Fruit fly (Drosophila melanogaster) whole organism, embryonic: ENCODE measurements around the gene Nct.

ENCODE experiments used
- CG10147 ChIP-seq: fragments of 200-800 bp; sonication (Bioruptor generic); optimal IDR thresholded peaks from 2 replicates; lab custom pipeline; 2019; ENCODE audit warnings: missing biosample characterization, mild to moderate bottlenecking, missing genetic modification characterization, moderate library complexity
- CG10366 ChIP-seq: fragments of 200-800 bp; sonication (Bioruptor generic); IDR thresholded peaks from 2 replicates; pipeline ENCODE4 v1.3.6; 2022; ENCODE audit warnings: missing biosample characterization, missing genetic modification characterization
- CG10462 ChIP-seq: fragments of 200-800 bp; sonication (Bioruptor generic); optimal IDR thresholded peaks from 2 replicates; lab custom pipeline; 2016; ENCODE audit warnings: missing biosample characterization, missing genetic modification characterization
- CG11398 ChIP-seq: fragments of 200-800 bp; sonication (Bioruptor generic); optimal IDR thresholded peaks from 2 replicates; lab custom pipeline; 2016; ENCODE audit warnings: missing biosample characterization, missing genetic modification characterization
- CG11560 ChIP-seq: fragments of 200-800 bp; sonication (Bioruptor generic); IDR thresholded peaks from 3 replicates; pipeline ENCODE4 v1.3.6; 2022; ENCODE audit warnings: missing biosample characterization, missing genetic modification characterization
- CG12155 ChIP-seq: fragments of 200-800 bp; sonication (Bioruptor generic); optimal IDR thresholded peaks from 3 replicates; lab custom pipeline; 2016; ENCODE audit warnings: missing biosample characterization, missing genetic modification characterization
- CG14710 ChIP-seq: fragments of 200-800 bp; sonication (Bioruptor generic); optimal IDR thresholded peaks from 3 replicates; lab custom pipeline; 2019; ENCODE audit warnings: missing biosample characterization, mild to moderate bottlenecking, missing genetic modification characterization, moderate library complexity
- CG15601 ChIP-seq: fragments of 200-800 bp; sonication (Bioruptor generic); optimal IDR thresholded peaks from 3 replicates; lab custom pipeline; 2019; ENCODE audit warnings: missing biosample characterization, mild to moderate bottlenecking, missing genetic modification characterization, moderate library complexity
- CG17361 ChIP-seq: fragments of 200-800 bp; sonication (Bioruptor generic); IDR thresholded peaks from 3 replicates; pipeline ENCODE4 v1.3.6; 2022; ENCODE audit warnings: missing biosample characterization, missing genetic modification characterization
- CG17568 ChIP-seq: fragments of 200-800 bp; sonication (Bioruptor generic); optimal IDR thresholded peaks from 2 replicates; lab custom pipeline; 2018; ENCODE audit warnings: missing biosample characterization, mild to moderate bottlenecking, missing genetic modification characterization, moderate library complexity
- CG17829 ChIP-seq: fragments of 200-800 bp; optimal IDR thresholded peaks from 2 replicates; lab custom pipeline; 2019; ENCODE audit warnings: missing biosample characterization, mild to moderate bottlenecking, missing genetic modification characterization, moderate library complexity
- CG1792 ChIP-seq: fragments of 200-800 bp; sonication (Bioruptor generic); optimal IDR thresholded peaks from 2 replicates; lab custom pipeline; 2016; ENCODE audit warnings: missing biosample characterization, missing genetic modification characterization
- CG1832 ChIP-seq: fragments of 200-800 bp; sonication (Bioruptor generic); optimal IDR thresholded peaks from 2 replicates; lab custom pipeline; 2017; ENCODE audit warnings: missing biosample characterization, mild to moderate bottlenecking, missing genetic modification characterization, inconsistent platforms
- CG30431 ChIP-seq: fragments of 200-800 bp; sonication (Bioruptor generic); optimal IDR thresholded peaks from 2 replicates; lab custom pipeline; 2017; ENCODE audit warnings: missing biosample characterization, missing genetic modification characterization
- CG31388 ChIP-seq: fragments of 200-800 bp; sonication (Bioruptor generic); optimal IDR thresholded peaks from 2 replicates; lab custom pipeline; 2016; ENCODE audit warnings: missing biosample characterization, missing genetic modification characterization
- CG4707 ChIP-seq: fragments of 200-800 bp; sonication (Bioruptor generic); optimal IDR thresholded peaks from 2 replicates; lab custom pipeline; 2018; ENCODE audit warnings: missing biosample characterization, mild to moderate bottlenecking, missing genetic modification characterization, moderate library complexity
- CG4854 ChIP-seq: fragments of 200-800 bp; sonication (Bioruptor generic); optimal IDR thresholded peaks from 2 replicates; lab custom pipeline; 2016; ENCODE audit warnings: missing biosample characterization, missing genetic modification characterization, inconsistent platforms
- CG5180 ChIP-seq: fragments of 200-800 bp; sonication (Bioruptor generic); optimal IDR thresholded peaks from 3 replicates; lab custom pipeline; 2017; ENCODE audit warnings: missing biosample characterization, missing genetic modification characterization, mild to moderate bottlenecking, moderate library complexity, missing genetic modification reagents
- CG7963 ChIP-seq: fragments of 200-800 bp; sonication (Bioruptor generic); IDR thresholded peaks from 3 replicates; pipeline ENCODE4 v1.3.6; 2022; ENCODE audit warnings: missing biosample characterization, missing genetic modification characterization; ENCODE audit not compliant: partially characterized antibody
- CG8944 ChIP-seq: fragments of 200-800 bp; sonication (Bioruptor generic); optimal IDR thresholded peaks from 3 replicates; lab custom pipeline; 2016; ENCODE audit warnings: missing biosample characterization, missing genetic modification characterization
- D ChIP-seq, 2 experiments: fragments of 200-800 bp in 1 of 2; fragments of >200 bp in 1 of 2; sonication (Bioruptor generic) in 1 of 2; optimal IDR thresholded peaks; 2 replicates in 1 of 2; 3 replicates in 1 of 2; lab custom pipeline; 2017; ENCODE audit warnings: mild to moderate bottlenecking in 1 of 2, missing biosample characterization in 1 of 2, missing genetic modification characterization in 1 of 2, missing genetic modification reagents in 1 of 2
- Dad ChIP-seq: fragments of 200-800 bp; sonication (Bioruptor generic); optimal IDR thresholded peaks from 3 replicates; lab custom pipeline; 2016; ENCODE audit warnings: missing biosample characterization, missing genetic modification characterization
- Dip3 ChIP-seq: fragments of 200-800 bp; sonication (Bioruptor generic); optimal IDR thresholded peaks from 3 replicates; lab custom pipeline; 2016; ENCODE audit warnings: missing biosample characterization, missing genetic modification characterization
- Ets97D ChIP-seq: fragments of 200-800 bp; sonication (Bioruptor generic); optimal IDR thresholded peaks from 3 replicates; lab custom pipeline; 2016; ENCODE audit warnings: missing biosample characterization, missing genetic modification characterization
- GATAe ChIP-seq: fragments of 200-800 bp; sonication (Bioruptor generic); conservative IDR thresholded peaks from 2 replicates; pipeline ENCODE4 v1.3.6; 2022; ENCODE audit warnings: missing biosample characterization, missing genetic modification characterization
- Hmr ChIP-seq: fragments of 200-800 bp; sonication (Bioruptor generic); optimal IDR thresholded peaks from 3 replicates; lab custom pipeline; 2017; ENCODE audit warnings: mild to moderate bottlenecking, missing biosample characterization, missing genetic modification reagents, missing genetic modification characterization
- Lim3 ChIP-seq: fragments of 200-800 bp; sonication (Bioruptor generic); IDR thresholded peaks from 2 replicates; pipeline ENCODE4 v1.3.6; 2022; ENCODE audit warnings: missing biosample characterization, missing genetic modification characterization
- Mrtf ChIP-seq: fragments of 200-800 bp; sonication (Bioruptor generic); IDR thresholded peaks from 3 replicates; pipeline ENCODE4 v1.3.6; 2022; ENCODE audit warnings: missing biosample characterization, missing genetic modification characterization
- NK7.1 ChIP-seq: fragments of 200-800 bp; sonication (Bioruptor generic); optimal IDR thresholded peaks from 3 replicates; lab custom pipeline; 2016; ENCODE audit warnings: missing biosample characterization, missing genetic modification characterization
- Optix ChIP-seq: fragments of 200-800 bp; sonication (Bioruptor generic); IDR thresholded peaks from 3 replicates; pipeline ENCODE4 v1.3.6; 2022; ENCODE audit warnings: missing biosample characterization, missing genetic modification characterization
- Xrp1 ChIP-seq: fragments of 200-800 bp; sonication (Bioruptor generic); IDR thresholded peaks from 2 replicates; pipeline ENCODE4 v1.3.6; 2022; ENCODE audit warnings: missing biosample characterization, missing genetic modification characterization
- YL-1 ChIP-seq: fragments of 200-800 bp; sonication (Bioruptor generic); optimal IDR thresholded peaks from 3 replicates; lab custom pipeline; 2017; ENCODE audit warnings: missing biosample characterization, mild to moderate bottlenecking, missing genetic modification characterization
- caup ChIP-seq: fragments of 200-800 bp; sonication (Bioruptor generic); optimal IDR thresholded peaks from 3 replicates; lab custom pipeline; 2017; ENCODE audit warnings: missing biosample characterization, mild to moderate bottlenecking, missing genetic modification characterization, moderate library complexity; ENCODE audit not compliant: severe bottlenecking
- dati ChIP-seq: fragments of 200-800 bp; sonication (Bioruptor generic); IDR thresholded peaks from 2 replicates; pipeline ENCODE4 v1.3.6; 2022; ENCODE audit warnings: missing biosample characterization, missing genetic modification characterization
- dysf ChIP-seq: fragments of 200-800 bp; sonication (Bioruptor generic); IDR thresholded peaks from 3 replicates; pipeline ENCODE4 v1.3.6; 2022; ENCODE audit warnings: missing biosample characterization, missing genetic modification characterization
- fd3F ChIP-seq: fragments of 200-800 bp; sonication (Bioruptor generic); optimal IDR thresholded peaks from 2 replicates; lab custom pipeline; 2018; ENCODE audit warnings: missing biosample characterization, mild to moderate bottlenecking, missing genetic modification characterization, moderate library complexity
- fd64A ChIP-seq: fragments of 200-800 bp; sonication (Bioruptor generic); optimal IDR thresholded peaks from 3 replicates; lab custom pipeline; 2018; ENCODE audit warnings: missing biosample characterization, mild to moderate bottlenecking, missing genetic modification characterization
- fu2 ChIP-seq: fragments of 200-800 bp; sonication (Bioruptor generic); optimal IDR thresholded peaks from 2 replicates; lab custom pipeline; 2016; ENCODE audit warnings: missing biosample characterization, missing genetic modification characterization
- gro ChIP-seq: fragments of 200-800 bp; sonication (Bioruptor generic); optimal IDR thresholded peaks from 2 replicates; lab custom pipeline; 2016; ENCODE audit warnings: missing biosample characterization, missing genetic modification characterization
- kah ChIP-seq: fragments of 200-800 bp; sonication (Bioruptor generic); optimal IDR thresholded peaks from 2 replicates; lab custom pipeline; 2018; ENCODE audit warnings: missing biosample characterization, mild to moderate bottlenecking, missing genetic modification characterization
- kay ChIP-seq: fragments of 200-800 bp; sonication (Bioruptor generic); optimal IDR thresholded peaks from 2 replicates; lab custom pipeline; 2016; ENCODE audit warnings: missing biosample characterization, missing genetic modification characterization
- mld ChIP-seq: fragments of 200-800 bp; sonication (Bioruptor generic); IDR thresholded peaks from 3 replicates; pipeline ENCODE4 v1.3.6; 2022; ENCODE audit warnings: missing biosample characterization, missing genetic modification characterization; ENCODE audit not compliant: partially characterized antibody
- pfk ChIP-seq: fragments of 200-800 bp; sonication (Bioruptor generic); optimal IDR thresholded peaks from 2 replicates; lab custom pipeline; 2018; ENCODE audit warnings: missing biosample characterization, mild to moderate bottlenecking, missing genetic modification characterization, moderate library complexity
- pho ChIP-seq: fragments of 200-800 bp; sonication (Bioruptor generic); optimal IDR thresholded peaks from 2 replicates; lab custom pipeline; 2016; ENCODE audit warnings: missing biosample characterization, missing genetic modification characterization
- psq ChIP-seq: fragments of 200-800 bp; sonication (Bioruptor generic); optimal IDR thresholded peaks from 2 replicates; lab custom pipeline; 2017; ENCODE audit warnings: missing biosample characterization, missing genetic modification characterization
- seq ChIP-seq: fragments of 200-800 bp; sonication (Bioruptor generic); IDR thresholded peaks from 2 replicates; pipeline ENCODE4 v1.3.6; 2022; ENCODE audit warnings: missing biosample characterization, missing genetic modification characterization
- trh ChIP-seq: fragments of 200-800 bp; sonication (Bioruptor generic); optimal IDR thresholded peaks from 2 replicates; lab custom pipeline; 2016; ENCODE audit warnings: missing biosample characterization, missing genetic modification characterization
- vvl ChIP-seq: fragments of 200-800 bp; sonication (Bioruptor generic); IDR thresholded peaks from 2 replicates; pipeline ENCODE4 v1.3.6; 2022; ENCODE audit warnings: missing biosample characterization, missing genetic modification characterization

Gene Nct

DNA sequence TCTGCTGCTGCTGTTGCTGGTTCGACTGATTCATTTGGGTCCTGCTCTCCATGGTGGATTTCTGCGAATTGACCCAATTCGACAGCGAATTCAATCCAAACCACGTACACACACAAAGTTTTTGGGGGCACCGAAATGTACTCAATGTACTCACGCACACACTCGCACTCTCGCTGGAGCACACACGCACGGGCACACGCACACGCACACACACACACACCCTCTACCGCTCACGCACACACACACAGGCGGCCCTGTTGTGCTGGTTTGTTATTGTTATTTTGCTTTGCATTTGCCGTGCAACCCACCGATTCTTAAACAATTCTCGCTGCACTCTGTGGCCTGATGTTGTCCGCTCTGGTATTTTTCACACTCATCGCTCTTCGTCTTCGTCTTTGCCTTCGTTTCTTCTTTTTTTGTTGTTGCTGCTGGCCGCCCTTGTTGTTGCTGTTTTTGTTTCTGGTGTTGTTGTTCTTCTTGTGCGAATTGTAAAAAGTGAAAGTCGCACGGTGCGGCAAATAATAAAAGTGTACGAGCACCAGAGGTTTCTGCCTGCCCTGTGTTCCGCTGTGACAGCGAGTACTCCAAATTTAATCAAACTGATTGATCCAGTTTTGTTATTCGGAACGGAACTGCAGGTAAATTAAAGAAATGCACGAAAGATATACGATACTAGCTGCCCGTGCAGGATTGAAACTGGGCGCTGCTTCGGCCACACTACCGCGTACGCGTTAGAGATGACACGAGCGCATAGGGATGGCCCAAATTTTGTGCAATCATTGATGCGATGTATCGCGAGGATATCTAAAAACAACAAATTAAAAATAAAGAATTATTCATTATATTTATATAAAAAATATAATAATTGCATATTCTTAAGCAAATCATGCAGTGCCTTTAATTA is 24.8 kb downstream of the Nct start, which contains the start of gene CG3744 (continued):
- TF ChIP-seq psq (GFP tag; lab: Kevin White, UChicago) (peak; percentile 70), CG5180 (GFP tag; lab: Kevin White, UChicago) (no peak), CG17361 (GFP tag; lab: Robert Waterston, UW) (peak; percentile 92), pfk (peak; percentile 56), CG8944 (GFP tag; lab: Kevin White, UChicago) (peak; percentile 69), seq (GFP tag; lab: Robert Waterston, UW) (peak; percentile 82), trh (GFP tag; lab: Kevin White, UChicago) (peak; percentile 76), YL-1 (GFP tag; lab: Kevin White, UChicago) (peak; percentile 50), Xrp1 (GFP tag; lab: Robert Waterston, UW) (peak; percentile 95), kah (GFP tag; lab: Kevin White, UChicago) (no peak), Dad (GFP tag; lab: Kevin White, UChicago) (peak; percentile 63), Dip3 (GFP tag; lab: Kevin White, UChicago) (peak; percentile 72), CG4854 (GFP tag; lab: Kevin White, UChicago) (no peak), NK7.1 (GFP tag; lab: Kevin White, UChicago) (peak; percentile 24), dati (GFP tag; lab: Robert Waterston, UW) (peak; percentile 71; the same call in 1 of the 2 replicates), CG12155 (GFP tag; lab: Kevin White, UChicago) (peak; percentile 87), CG11398 (GFP tag; lab: Kevin White, UChicago) (peak; percentile 27), caup (GFP tag; lab: Kevin White, UChicago) (peak; percentile 93), CG17568 (GFP tag; lab: Kevin White, UChicago) (no peak), CG4707 (GFP tag; lab: Kevin White, UChicago) (peak; percentile 11), CG10147 (peak; percentile 85), fu2 (GFP tag; lab: Kevin White, UChicago) (peak; percentile 78), Mrtf (peak; percentile 94), CG14710 (tag; lab: Kevin White, UChicago) (no peak), CG1832 (GFP tag; lab: Kevin White, UChicago) (no peak), CG17829 (tag; lab: Kevin White, UChicago) (peak; percentile 91), CG7963 (GFP tag; lab: Robert Waterston, UW) (peak; percentile 93), pho (GFP tag; lab: Kevin White, UChicago) (peak; percentile 58), GATAe (GFP tag; lab: Robert Waterston, UW) (peak; percentile 77), Lim3 (GFP tag; lab: Robert Waterston, UW) (peak; percentile 70), dysf (GFP tag; lab: Robert Waterston, UW) (peak; percentile 94), Ets97D (peak; percentile 60), D (optimal IDR thresholded peaks at IDR 0.05; lab: Kevin White, UChicago) (no peak), D (GFP tag; optimal IDR thresholded peaks at IDR 0.05; lab: Kevin White, UChicago) (peak; percentile 76), gro (peak; percentile 57), CG10462 (peak; percentile 79), CG11560 (tag; lab: Robert Waterston, UW) (peak; percentile 72), Optix (GFP tag; lab: Robert Waterston, UW) (peak; percentile 87), CG10366 (GFP tag; lab: Robert Waterston, UW) (peak; percentile 95), vvl (GFP tag; lab: Robert Waterston, UW) (peak; percentile 98), kay (peak; percentile 69), Hmr (GFP tag; lab: Kevin White, UChicago) (peak; percentile 95), CG31388 (GFP tag; lab: Kevin White, UChicago) (peak; percentile 28), CG30431 (GFP tag; lab: Kevin White, UChicago) (peak; percentile 82), fd3F (GFP tag; lab: Kevin White, UChicago) (peak; percentile 90), CG15601 (tag; lab: Kevin White, UChicago) (peak; percentile 80), fd64A (no peak), CG1792 (GFP tag; lab: Kevin White, UChicago) (peak; percentile 42), mld (peak; percentile 84)
